Fruit fly (Drosophila melanogaster) whole organism, wandering third instar larva: ENCODE data around the gene ATPsynGL.

Experiments used
- Abd-B ChIP-seq: fragments of >200 bp; optimal IDR thresholded peaks from 2 replicates; lab custom pipeline; 2017; ENCODE audit warnings: missing biosample characterization, missing genetic modification characterization
- CG32264 ChIP-seq: fragments of 200-800 bp; sonication (Bioruptor generic); optimal IDR thresholded peaks from 2 replicates; lab custom pipeline; 2016; ENCODE audit warnings: missing biosample characterization, missing genetic modification characterization
- CG9705 ChIP-seq: fragments of 200-800 bp; sonication (Bioruptor generic); optimal IDR thresholded peaks from 2 replicates; lab custom pipeline; 2018; ENCODE audit warnings: missing biosample characterization, mild to moderate bottlenecking, missing genetic modification characterization
- CrebA ChIP-seq: fragments of 200-800 bp; sonication (Bioruptor generic); optimal IDR thresholded peaks from 2 replicates; lab custom pipeline; 2016; ENCODE audit warnings: missing biosample characterization, mild to moderate bottlenecking, missing genetic modification characterization, borderline replicate concordance
- Dfd ChIP-seq: fragments of >200 bp; optimal IDR thresholded peaks from 2 replicates; lab custom pipeline; 2017; ENCODE audit warnings: missing biosample characterization, missing genetic modification characterization
- Dif ChIP-seq: fragments of 200-275, 200-300 bp; sonication (Bioruptor generic); optimal IDR thresholded peaks from 2 replicates; lab custom pipeline; 2018; ENCODE audit warnings: missing biosample characterization, missing genetic modification characterization; ENCODE audit not compliant: partially characterized antibody
- GATAd ChIP-seq: sonication (Bioruptor generic); optimal IDR thresholded peaks from 2 replicates; lab custom pipeline; 2016; ENCODE audit warnings: missing biosample characterization, missing genetic modification characterization
- HLH106 ChIP-seq: fragments of 200-800 bp; optimal IDR thresholded peaks from 3 replicates; lab custom pipeline; 2019; ENCODE audit warnings: missing biosample characterization, mild to moderate bottlenecking, missing genetic modification characterization, moderate library complexity
- Hnf4 ChIP-seq: fragments of 200-800 bp; sonication (Bioruptor generic); optimal IDR thresholded peaks from 2 replicates; lab custom pipeline; 2016; ENCODE audit warnings: missing biosample characterization, mild to moderate bottlenecking, missing genetic modification characterization
- Hr78 ChIP-seq: fragments of >200 bp; optimal IDR thresholded peaks from 2 replicates; lab custom pipeline; 2017; ENCODE audit warnings: missing biosample characterization, missing genetic modification characterization
- Hr83 ChIP-seq: fragments of 200-300 bp; sonication (Bioruptor generic); optimal IDR thresholded peaks from 2 replicates; lab custom pipeline; 2016; ENCODE audit warnings: missing biosample characterization, mild to moderate bottlenecking, missing genetic modification characterization, moderate library complexity; ENCODE audit not compliant: poor library complexity, severe bottlenecking
- Jra ChIP-seq: sonication (Bioruptor generic); optimal IDR thresholded peaks from 2 replicates; lab custom pipeline; 2016; ENCODE audit warnings: missing biosample characterization, missing genetic modification characterization
- Mio ChIP-seq: sonication (Bioruptor generic); optimal IDR thresholded peaks from 2 replicates; lab custom pipeline; 2016; ENCODE audit warnings: missing biosample characterization, missing genetic modification characterization
- Myc ChIP-seq: fragments of >200 bp; optimal IDR thresholded peaks from 2 replicates; lab custom pipeline; 2017
- N ChIP-seq: fragments of >200 bp; optimal IDR thresholded peaks from 2 replicates; lab custom pipeline; 2018; ENCODE audit warnings: missing biosample characterization, missing external identifiers, missing genetic modification characterization
- OdsH ChIP-seq: fragments of 200-800 bp; sonication (Bioruptor generic); optimal IDR thresholded peaks from 2 replicates; lab custom pipeline; 2016; ENCODE audit warnings: missing biosample characterization, mild to moderate bottlenecking, missing genetic modification characterization
- Rel ChIP-seq, 2 experiments: fragments of 200-800 bp; sonication (Bioruptor generic) in 1 of 2; optimal IDR thresholded peaks; 2 replicates in 1 of 2; 3 replicates in 1 of 2; lab custom pipeline; 2016 to 2019; ENCODE audit warnings: mild to moderate bottlenecking in 2 of 2, missing biosample characterization in 2 of 2, missing genetic modification characterization in 2 of 2, moderate library complexity in 1 of 2
- Sp1 ChIP-seq: fragments of 200-800 bp; sonication (Bioruptor generic); optimal IDR thresholded peaks from 3 replicates; lab custom pipeline; 2019; ENCODE audit warnings: missing biosample characterization, mild to moderate bottlenecking, missing genetic modification characterization, moderate library complexity
- Vsx2 ChIP-seq: fragments of 200-300, 225-300 bp; sonication (Bioruptor generic); optimal IDR thresholded peaks from 2 replicates; lab custom pipeline; 2018; ENCODE audit warnings: missing biosample characterization, missing genetic modification characterization; ENCODE audit not compliant: partially characterized antibody
- br ChIP-seq: fragments of 200-800 bp; sonication (Bioruptor generic); optimal IDR thresholded peaks from 2 replicates; lab custom pipeline; 2016; ENCODE audit warnings: missing biosample characterization, missing genetic modification characterization
- brk ChIP-seq: fragments of 200-800 bp; sonication (Bioruptor generic); optimal IDR thresholded peaks from 2 replicates; lab custom pipeline; 2016; ENCODE audit warnings: missing biosample characterization, mild to moderate bottlenecking, missing genetic modification characterization
- dl ChIP-seq, 2 experiments: fragments of 175-275, 200-275 bp in 1 of 2; fragments of 200-275 bp in 1 of 2; sonication (Bioruptor generic); optimal IDR thresholded peaks; lab custom pipeline; 2018; ENCODE audit warnings: mild to moderate bottlenecking in 2 of 2, missing biosample characterization in 2 of 2, missing genetic modification characterization in 2 of 2, moderate library complexity in 2 of 2; ENCODE audit not compliant: partially characterized antibody in 2 of 2, insufficient read depth in 1 of 2
- dmrt93B ChIP-seq: fragments of 200-800 bp; sonication (Bioruptor generic); optimal IDR thresholded peaks from 2 replicates; lab custom pipeline; 2018; ENCODE audit warnings: missing biosample characterization, mild to moderate bottlenecking, missing genetic modification characterization
- dsf ChIP-seq: sonication (Bioruptor generic); optimal IDR thresholded peaks from 2 replicates; lab custom pipeline; 2016; ENCODE audit warnings: missing biosample characterization, missing genetic modification characterization, borderline replicate concordance
- ey ChIP-seq: fragments of 200-800 bp; sonication (Bioruptor generic); optimal IDR thresholded peaks from 2 replicates; lab custom pipeline; 2016; ENCODE audit warnings: missing biosample characterization, missing genetic modification characterization
- foxo ChIP-seq, 2 experiments: fragments of 200-800 bp; sonication (Bioruptor generic); optimal IDR thresholded peaks; 2 replicates in 1 of 2; 3 replicates in 1 of 2; lab custom pipeline; 2016 to 2017; ENCODE audit warnings: missing biosample characterization in 2 of 2, missing genetic modification characterization in 2 of 2
- fru ChIP-seq: fragments of 200-800 bp; sonication (Bioruptor generic); optimal IDR thresholded peaks from 3 replicates; lab custom pipeline; 2016; ENCODE audit warnings: missing biosample characterization, mild to moderate bottlenecking, missing genetic modification characterization
- h ChIP-seq: fragments of 200-800 bp; sonication (Bioruptor generic); optimal IDR thresholded peaks from 3 replicates; lab custom pipeline; 2016; ENCODE audit warnings: missing biosample characterization, mild to moderate bottlenecking, missing genetic modification characterization
- jim ChIP-seq: fragments of 175-275, 200-325 bp; sonication (Bioruptor generic); optimal IDR thresholded peaks from 2 replicates; lab custom pipeline; 2016; ENCODE audit warnings: missing biosample characterization, mild to moderate bottlenecking, missing genetic modification characterization
- lola ChIP-seq: fragments of >200 bp; optimal IDR thresholded peaks from 2 replicates; lab custom pipeline; 2017; ENCODE audit warnings: missing biosample characterization, missing genetic modification characterization
- pan ChIP-seq: fragments of >200 bp; optimal IDR thresholded peaks from 2 replicates; lab custom pipeline; 2017
- psq ChIP-seq: fragments of 200-800 bp; sonication (Bioruptor generic); optimal IDR thresholded peaks from 3 replicates; lab custom pipeline; 2017; ENCODE audit warnings: missing biosample characterization, mild to moderate bottlenecking, missing genetic modification characterization, moderate library complexity
- rgr ChIP-seq: fragments of 200-800 bp; sonication (Bioruptor generic); optimal IDR thresholded peaks from 3 replicates; lab custom pipeline; 2016; ENCODE audit warnings: missing biosample characterization, mild to moderate bottlenecking, missing genetic modification characterization
- sage ChIP-seq: fragments of 200-800 bp; sonication (Bioruptor generic); optimal IDR thresholded peaks from 2 replicates; lab custom pipeline; 2016; ENCODE audit warnings: missing biosample characterization, mild to moderate bottlenecking, missing genetic modification characterization
- sv ChIP-seq: fragments of 200-800 bp; sonication (Bioruptor generic); optimal IDR thresholded peaks from 3 replicates; lab custom pipeline; 2016; ENCODE audit warnings: missing biosample characterization, missing genetic modification characterization
- tai ChIP-seq: sonication (Bioruptor generic); optimal IDR thresholded peaks from 2 replicates; lab custom pipeline; 2016; ENCODE audit warnings: missing biosample characterization, missing genetic modification characterization
- usp ChIP-seq: fragments of >200 bp; optimal IDR thresholded peaks from 2 replicates; lab custom pipeline; 2017; ENCODE audit warnings: missing biosample characterization, missing genetic modification characterization
- woc ChIP-seq: sonication (Bioruptor generic); optimal IDR thresholded peaks from 2 replicates; lab custom pipeline; 2016; ENCODE audit warnings: missing biosample characterization, mild to moderate bottlenecking, missing genetic modification characterization

ATPsynGL gene

DNA sequence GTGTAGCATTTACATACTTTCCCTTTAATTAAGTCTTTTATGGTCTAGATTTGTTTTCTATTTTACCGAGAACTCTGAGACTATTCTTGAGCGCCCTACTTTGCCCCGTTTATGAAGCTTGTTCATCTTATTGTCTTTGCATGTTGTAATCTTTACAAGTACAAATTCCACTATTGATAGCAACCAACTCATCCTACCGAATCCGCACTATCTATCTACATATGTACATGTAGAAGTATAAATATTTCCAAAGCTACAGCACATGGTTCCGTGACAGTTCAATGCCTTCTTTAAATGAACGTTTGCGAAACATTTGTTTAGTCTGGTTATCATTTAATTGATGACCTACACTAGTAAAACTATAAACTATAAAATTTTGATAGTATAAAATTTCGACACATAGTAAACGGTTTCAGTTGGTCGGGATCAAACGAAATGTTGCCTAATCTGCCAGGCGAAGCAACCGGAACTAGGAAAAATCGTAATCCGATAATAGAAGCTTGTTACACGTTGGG lies 41.9 kb downstream of the ATPsynGL start:
- TF ChIP-seq woc (GFP tag; lab: Kevin White, UChicago) (no peak), tai (GFP tag; lab: Kevin White, UChicago) (no peak)

dm6 chr2L:7790081-7790447 lies 43.0 kb downstream of the ATPsynGL start:
- no peak for TF ChIP-seq N
- TF ChIP-seq fru (GFP tag; lab: Kevin White, UChicago) = no peak

- TF ChIP-seq CrebA (GFP tag; lab: Kevin White, UChicago) (no peak), dl (GFP tag; optimal IDR thresholded peaks at IDR 0.05; lab: Kevin White, UChicago; ENCODE audit: insufficient read depth in 1 of 2, partially characterized antibody in 2 of 2) (peak; percentile 46 to 68), dsf (GFP tag; lab: Kevin White, UChicago) (no peak), HLH106 (tag; lab: Kevin White, UChicago) (peak; percentile 37), N (no peak), Myc (lab: Kevin White, UChicago) (peak; percentile 92), rgr (GFP tag; lab: Kevin White, UChicago) (peak; percentile 27), sv (GFP tag; lab: Kevin White, UChicago) (no peak), dmrt93B (GFP tag; lab: Kevin White, UChicago) (no peak), lola (GFP tag; lab: Kevin White, UChicago) (no peak), psq (GFP tag; lab: Kevin White, UChicago) (peak; percentile 34), sage (GFP tag; lab: Kevin White, UChicago) (no peak), Rel (GFP tag; optimal IDR thresholded peaks at IDR 0.05; lab: Kevin White, UChicago) (no peak), Rel (tag; optimal IDR thresholded peaks at IDR 0.05; lab: Kevin White, UChicago) (peak; percentile 12), Abd-B (no peak), Sp1 (GFP tag; lab: Kevin White, UChicago) (peak; percentile 46), pan (lab: Kevin White, UChicago) (no peak), Mio (no peak), OdsH (GFP tag; lab: Kevin White, UChicago) (peak; percentile 37), Hr78 (GFP tag; lab: Kevin White, UChicago) (no peak), CG9705 (no peak), br (GFP tag; lab: Kevin White, UChicago) (peak; percentile 56), Hr83 (GFP tag; lab: Kevin White, UChicago) (peak; percentile 61), Hnf4 (GFP tag; lab: Kevin White, UChicago) (peak; percentile 16), foxo (GFP tag; optimal IDR thresholded peaks at IDR 0.05; lab: Kevin White, UChicago) (peak in 1 of 2 experiments; percentile 42), Dif (peak; percentile 78), woc (GFP tag; lab: Kevin White, UChicago) (peak; percentile 55), jim (no peak), Jra (GFP tag; lab: Kevin White, UChicago) (no peak), GATAd (GFP tag; lab: Kevin White, UChicago) (no peak), CG32264 (GFP tag; lab: Kevin White, UChicago) (no peak), h (GFP tag; lab: Kevin White, UChicago) (peak; percentile 36), Dfd (GFP tag; lab: Kevin White, UChicago) (no peak), brk (GFP tag; lab: Kevin White, UChicago) (no peak), Vsx2 (no peak), usp (GFP tag; lab: Kevin White, UChicago) (no peak), ey (GFP tag; lab: Kevin White, UChicago) (no peak), tai (GFP tag; lab: Kevin White, UChicago) (no peak), fru (GFP tag; lab: Kevin White, UChicago) (peak; percentile 82)
Measured at dm6 chr2L:7790448-7791355, 43.6 kb downstream of the ATPsynGL start, which contains the start of gene CG7149. TSS of gene CG7149 (minus strand) at chr2L:7790557.
